Worm (Caenorhabditis elegans): ENCODE results near the gene R11A8.1.

Gene R11A8.1

DNA sequence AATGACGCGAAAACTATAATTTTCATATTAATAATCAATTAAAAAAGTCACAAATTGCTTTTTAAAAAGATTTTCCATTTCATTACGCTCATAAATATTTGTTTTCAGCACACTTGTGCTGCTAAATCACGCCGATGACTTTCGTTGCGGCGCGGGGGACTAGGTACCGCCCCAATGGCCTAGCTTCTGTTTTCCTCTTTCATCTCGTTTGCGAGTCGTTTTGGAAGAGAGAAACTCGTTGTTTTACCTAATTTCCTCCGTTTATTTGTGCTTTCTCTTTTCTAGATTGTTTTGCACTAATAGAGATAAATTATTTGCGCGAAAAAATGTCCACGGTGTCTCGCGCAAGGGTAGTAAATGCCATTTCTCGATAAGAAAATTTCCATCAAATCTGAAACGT lies 24.1 kb upstream of the R11A8.1 start (continued):
- no peak for TF ChIP-seq fkh-8 (tag; optimal IDR thresholded peaks at IDR 0.05)

DNA sequence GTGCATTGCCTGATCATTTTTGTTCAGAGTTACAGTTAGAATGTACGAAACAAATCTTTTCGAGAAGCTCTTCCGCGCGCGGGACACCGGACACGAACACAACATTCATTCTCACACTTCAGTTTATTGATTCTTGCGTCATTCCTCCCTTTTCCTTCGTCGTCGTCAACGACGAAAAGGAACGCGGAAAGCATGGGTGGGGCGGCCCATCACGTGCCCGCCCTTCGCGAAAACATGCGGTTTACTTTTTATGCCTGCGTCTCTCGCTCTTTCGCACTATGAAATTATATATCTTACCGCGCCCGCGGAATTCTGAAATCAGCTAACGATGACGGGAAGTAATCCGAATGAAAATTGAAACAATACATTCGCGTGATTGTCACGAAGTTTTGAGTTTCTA lies 23.7 kb upstream of the R11A8.1 start:
- peak; percentile 11 for TF ChIP-seq dsc-1 (tag; optimal IDR thresholded peaks at IDR 0.05)
- TF ChIP-seq irx-1 (tag; optimal IDR thresholded peaks at IDR 0.05): no peak
- TF ChIP-seq fkh-8 (tag; optimal IDR thresholded peaks at IDR 0.05): no peak
- peak; percentile 77 for TF ChIP-seq nhr-85 (tag)
- TF ChIP-seq hlh-4 (tag; optimal IDR thresholded peaks at IDR 0.05): no peak
- TF ChIP-seq lsy-2 (tag; optimal IDR thresholded peaks at IDR 0.05): peak; percentile 12 to 28
- peak; percentile 36 for TF ChIP-seq ztf-4 (tag; optimal IDR thresholded peaks at IDR 0.05)
- TF ChIP-seq mdl-1 (tag; optimal IDR thresholded peaks at IDR 0.05): peak in 1 of 2 experiments; percentile 65
- peak; percentile 60 for TF ChIP-seq blmp-1 (tag; optimal IDR thresholded peaks at IDR 0.05)
- TF ChIP-seq lin-35 (GFP tag; optimal IDR thresholded peaks at IDR 0.05): peak; percentile 9 to 67
- TF ChIP-seq pqm-1 (tag; optimal IDR thresholded peaks at IDR 0.05): no peak
- peak; percentile 12 to 24 (median 16) for TF ChIP-seq dpl-1 (GFP tag; optimal IDR thresholded peaks at IDR 0.05)
- TF ChIP-seq snu-23 (GFP tag; optimal IDR thresholded peaks at IDR 0.05): peak; percentile 61
- no peak for TF ChIP-seq zag-1 (tag; optimal IDR thresholded peaks at IDR 0.05)
- TF ChIP-seq ama-1 (optimal IDR thresholded peaks at IDR 0.05): no peak
- peak; percentile 47 for TF ChIP-seq nhr-90 (tag; optimal IDR thresholded peaks at IDR 0.05; ENCODE audit: poor library complexity)
- peak; percentile 74 for TF ChIP-seq nhr-71 (tag; optimal IDR thresholded peaks at IDR 0.05)
- peak; percentile 12 for TF ChIP-seq xbp-1 (tag; optimal IDR thresholded peaks at IDR 0.05)
- TF ChIP-seq rnt-1 (tag; optimal IDR thresholded peaks at IDR 0.05): peak; percentile 68
- no peak for TF ChIP-seq mef-2 (tag; optimal IDR thresholded peaks at IDR 0.05)
- peak; percentile 55 for TF ChIP-seq nhr-47 (tag; optimal IDR thresholded peaks at IDR 0.05)
- peak in 1 of 3 experiments; percentile 34 for TF ChIP-seq ceh-82 (tag; optimal IDR thresholded peaks at IDR 0.05)
- no peak for TF ChIP-seq tlp-1 (tag; optimal IDR thresholded peaks at IDR 0.05)
- TF ChIP-seq tbx-2 (tag; optimal IDR thresholded peaks at IDR 0.05): peak; percentile 50
- TF ChIP-seq nhr-20 (tag; optimal IDR thresholded peaks at IDR 0.05): peak; percentile 60
- no peak for TF ChIP-seq Y116A8C.19 (tag; optimal IDR thresholded peaks at IDR 0.05; ENCODE audit: borderline replicate concordance)
- TF ChIP-seq pax-3 (tag; optimal IDR thresholded peaks at IDR 0.05): peak; percentile 51
- TF ChIP-seq unc-30 (tag; optimal IDR thresholded peaks at IDR 0.05): no peak
- no peak for TF ChIP-seq ces-1 (GFP tag; optimal IDR thresholded peaks at IDR 0.05)
- TF ChIP-seq swsn-7 (tag; optimal IDR thresholded peaks at IDR 0.05): peak; percentile 34
- peak; percentile 65 for TF ChIP-seq mep-1 (tag; optimal IDR thresholded peaks at IDR 0.05)
- TF ChIP-seq ztf-11 (tag; optimal IDR thresholded peaks at IDR 0.05): peak in 1 of 2 experiments; percentile 40
- no peak for TF ChIP-seq sup-37 (GFP tag; optimal IDR thresholded peaks at IDR 0.05)
- peak; percentile 46 for TF ChIP-seq nhr-19 (GFP tag; conservative IDR thresholded peaks at IDR 0.05)
- peak; percentile 85 for TF ChIP-seq lin-14 (GFP tag; optimal IDR thresholded peaks at IDR 0.05)
- TF ChIP-seq elt-2 (tag; optimal IDR thresholded peaks at IDR 0.05): peak; percentile 14
- peak in 1 of 6 experiments; percentile 48 for TF ChIP-seq elt-3 (tag; optimal IDR thresholded peaks at IDR 0.05)
- TF ChIP-seq fkh-10 (GFP tag; optimal IDR thresholded peaks at IDR 0.05): peak; percentile 8
- TF ChIP-seq efl-1 (optimal IDR thresholded peaks at IDR 0.05): peak; percentile 32 to 36
- peak; percentile 41 to 94 for TF ChIP-seq efl-1 (GFP tag; optimal IDR thresholded peaks at IDR 0.05 in 1 of 2)
- TF ChIP-seq snpc-4 (tag; optimal IDR thresholded peaks at IDR 0.05): no peak
- TF ChIP-seq isw-1 (GFP tag; IDR thresholded peaks at IDR 0.05): peak; percentile 18; the same call in 1 of the 2 replicates
- TF ChIP-seq egl-13 (tag; optimal IDR thresholded peaks at IDR 0.05): peak; percentile 40
- TF ChIP-seq unc-86 (tag; optimal IDR thresholded peaks at IDR 0.05): peak; percentile 10

Data from whole organism, L1 larva.